Worm (Caenorhabditis elegans) whole organism, mixed stage, embryonic: Measurements from ENCODE around the gene cest-19.
A peak's percentile ranks its signal among the peaks of the same experiment; 100 is the strongest.

Experiments
- M03D4.4 ChIP-seq: sonication (generic microtip); optimal IDR thresholded peaks from 2 replicates; lab custom pipeline; 2017; ENCODE audit warnings: mild to moderate bottlenecking, missing genetic modification characterization, missing compliant biosample characterization
- blmp-1 ChIP-seq: fragments of 150-350 bp; optimal IDR thresholded peaks from 2 replicates; lab custom pipeline; 2014; ENCODE audit warnings: missing biosample characterization, missing genetic modification characterization
- ceh-43 ChIP-seq: fragments of 200-800 bp; sonication (Bioruptor generic); optimal IDR thresholded peaks from 2 replicates; lab custom pipeline; 2018; ENCODE audit warnings: mild to moderate bottlenecking, missing genetic modification characterization, moderate library complexity, missing compliant biosample characterization
- ceh-83 ChIP-seq: fragments of 200-800 bp; sonication (Bioruptor generic); optimal IDR thresholded peaks from 2 replicates; lab custom pipeline; 2018; ENCODE audit warnings: mild to moderate bottlenecking, missing genetic modification characterization, missing compliant biosample characterization
- ces-1 ChIP-seq: fragments of 150-350 bp; optimal IDR thresholded peaks from 2 replicates; lab custom pipeline; 2014; ENCODE audit warnings: missing biosample characterization, missing genetic modification reagents, missing genetic modification characterization
- cnd-1 ChIP-seq: fragments of 200-800 bp; sonication (Bioruptor generic); optimal IDR thresholded peaks from 2 replicates; lab custom pipeline; 2018; ENCODE audit warnings: mild to moderate bottlenecking, missing genetic modification characterization, missing compliant biosample characterization
- drap-1 ChIP-seq: fragments of 200-800 bp; sonication (Bioruptor generic); optimal IDR thresholded peaks from 3 replicates; lab custom pipeline; 2018; ENCODE audit warnings: mild to moderate bottlenecking, missing genetic modification characterization, missing compliant biosample characterization
- elt-1 ChIP-seq: sonication (generic microtip); optimal IDR thresholded peaks from 2 replicates; lab custom pipeline; 2017; ENCODE audit warnings: missing genetic modification characterization, mild to moderate bottlenecking, missing compliant biosample characterization, antibody characterized with exemption, moderate library complexity, borderline replicate concordance; ENCODE audit not compliant: insufficient read depth
- flh-1 ChIP-seq: fragments of 200-800 bp; sonication (Bioruptor generic); optimal IDR thresholded peaks from 2 replicates; lab custom pipeline; 2018; ENCODE audit warnings: mild to moderate bottlenecking, missing genetic modification characterization, moderate library complexity, missing compliant biosample characterization
- ham-2 ChIP-seq: fragments of 200-800 bp; sonication (Bioruptor generic); optimal IDR thresholded peaks from 2 replicates; lab custom pipeline; 2018; ENCODE audit warnings: mild to moderate bottlenecking, missing genetic modification characterization, missing compliant biosample characterization
- hlh-1 ChIP-seq: fragments of 150-350 bp; optimal IDR thresholded peaks from 2 replicates; lab custom pipeline; 2014; ENCODE audit warnings: missing biosample characterization, missing genetic modification reagents, missing genetic modification characterization
- lin-13 ChIP-seq: fragments of 150-350 bp; optimal IDR thresholded peaks from 2 replicates; lab custom pipeline; 2014; ENCODE audit warnings: missing biosample characterization, missing genetic modification characterization
- lin-32 ChIP-seq: fragments of 200-800 bp; sonication (Bioruptor generic); optimal IDR thresholded peaks from 2 replicates; lab custom pipeline; 2018; ENCODE audit warnings: mild to moderate bottlenecking, missing genetic modification characterization, missing compliant biosample characterization
- lsy-2 ChIP-seq: fragments of 150-350 bp; optimal IDR thresholded peaks from 2 replicates; lab custom pipeline; 2014; ENCODE audit warnings: missing biosample characterization, missing genetic modification characterization
- mep-1 ChIP-seq: fragments of 150-350 bp; optimal IDR thresholded peaks from 2 replicates; lab custom pipeline; 2017; ENCODE audit warnings: missing biosample characterization, missing genetic modification reagents, missing genetic modification characterization, inconsistent platforms
- mls-2 ChIP-seq: sonication (generic microtip); optimal IDR thresholded peaks from 2 replicates; lab custom pipeline; 2016; ENCODE audit warnings: mild to moderate bottlenecking, missing genetic modification characterization, moderate library complexity, missing compliant biosample characterization
- nhr-12 ChIP-seq: fragments of 150-350 bp; optimal IDR thresholded peaks from 2 replicates; lab custom pipeline; 2014; ENCODE audit warnings: missing biosample characterization, missing genetic modification characterization
- nhr-2 ChIP-seq: fragments of 150-350 bp; optimal IDR thresholded peaks from 2 replicates; lab custom pipeline; 2014; ENCODE audit warnings: missing biosample characterization, missing genetic modification characterization
- nhr-237 ChIP-seq: fragments of 150-350 bp; optimal IDR thresholded peaks from 2 replicates; lab custom pipeline; 2014; ENCODE audit warnings: missing biosample characterization, missing genetic modification characterization
- nhr-76 ChIP-seq: sonication (generic microtip); optimal IDR thresholded peaks from 2 replicates; lab custom pipeline; 2017; ENCODE audit warnings: missing biosample characterization, missing genetic modification characterization
- pha-4 ChIP-seq: fragments of 150-350 bp; optimal IDR thresholded peaks from 2 replicates; lab custom pipeline; 2018; ENCODE audit warnings: missing biosample characterization, missing genetic modification reagents, missing genetic modification characterization
- sem-2 ChIP-seq: fragments of 200-800 bp; sonication (Bioruptor generic); optimal IDR thresholded peaks from 2 replicates; lab custom pipeline; 2018; ENCODE audit warnings: mild to moderate bottlenecking, missing genetic modification characterization, missing compliant biosample characterization
- snpc-4 ChIP-seq: fragments of 150-350 bp; optimal IDR thresholded peaks from 2 replicates; lab custom pipeline; 2014; ENCODE audit warnings: missing biosample characterization, missing genetic modification characterization
- tbx-8 ChIP-seq: fragments of 200-800 bp; sonication (Bioruptor generic); optimal IDR thresholded peaks from 2 replicates; lab custom pipeline; 2018; ENCODE audit warnings: mild to moderate bottlenecking, missing genetic modification characterization, moderate library complexity, missing compliant biosample characterization
- unc-120 ChIP-seq: sonication (generic microtip); optimal IDR thresholded peaks from 2 replicates; lab custom pipeline; 2017; ENCODE audit warnings: missing genetic modification characterization, missing compliant biosample characterization; ENCODE audit not compliant: poor library complexity, severe bottlenecking
- unc-39 ChIP-seq: fragments of 150-350 bp; optimal IDR thresholded peaks from 2 replicates; lab custom pipeline; 2014; ENCODE audit warnings: missing biosample characterization, missing genetic modification characterization
- unc-62 ChIP-seq: fragments of 150-350 bp; optimal IDR thresholded peaks from 2 replicates; lab custom pipeline; 2014; ENCODE audit warnings: missing biosample characterization, missing genetic modification reagents, missing genetic modification characterization
- zip-8 ChIP-seq: fragments of 150-350 bp; optimal IDR thresholded peaks from 2 replicates; lab custom pipeline; 2014; ENCODE audit warnings: missing biosample characterization, missing genetic modification characterization
- ztf-11 ChIP-seq: fragments of 150-350 bp; optimal IDR thresholded peaks from 2 replicates; lab custom pipeline; 2014; ENCODE audit warnings: missing biosample characterization, missing genetic modification characterization

The cest-19 gene

DNA sequence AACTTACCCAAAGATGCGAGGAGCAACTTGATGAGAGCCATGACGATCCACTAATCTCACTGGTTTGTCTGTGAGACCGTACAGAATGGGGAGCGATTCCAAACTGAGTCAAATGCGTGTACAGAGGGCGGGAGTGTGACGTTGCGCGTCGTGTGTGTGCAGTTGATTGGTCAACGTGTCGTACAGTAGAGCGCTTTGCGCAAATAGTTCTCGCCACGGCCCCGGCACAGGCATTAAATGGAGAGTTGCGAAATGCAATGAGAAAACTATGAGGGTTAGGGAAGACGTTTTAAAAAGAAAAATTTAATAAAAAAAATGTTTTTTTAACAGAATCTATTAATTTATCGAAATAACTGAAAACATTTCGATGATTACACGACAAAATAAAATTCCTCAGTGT is 32.6 kb upstream of the cest-19 start, which contains the start of gene pdi-6 (continued):
- TF ChIP-seq hlh-1 (no peak), zip-8 (tag; lab: Kevin White, UChicago) (no peak)
- TF ChIP-seq, all 35 proteins: peak for 16

ce11 chrX:7067250-7067958 is 31.6 kb upstream of the cest-19 start:
- TF ChIP-seq pha-4 (tag; lab: Kevin White, UChicago) (peak; percentile 27), nhr-2 (tag; lab: Kevin White, UChicago) (peak; percentile 41), zip-8 (tag; lab: Kevin White, UChicago) (no peak)

- TF ChIP-seq cnd-1 (tag; lab: Kevin White, UChicago): no peak
- TF ChIP-seq hlh-1: no peak
- TF ChIP-seq mls-2: no peak
- no peak for TF ChIP-seq M03D4.4
- TF ChIP-seq flh-1 (GFP tag; lab: Kevin White, UChicago): no peak
- TF ChIP-seq lin-32 (GFP tag; lab: Kevin White, UChicago): no peak
- TF ChIP-seq unc-62 (GFP tag; lab: Kevin White, UChicago): no peak
- TF ChIP-seq tbx-8 (GFP tag; lab: Kevin White, UChicago): no peak
- TF ChIP-seq nhr-76 (tag; lab: Kevin White, UChicago): no peak
- no peak for TF ChIP-seq unc-39 (tag; lab: Kevin White, UChicago)
- TF ChIP-seq lin-13: no peak
These were observed 30.2 kb upstream of the cest-19 start for ce11 chrX:7066003-7066402.

DNA sequence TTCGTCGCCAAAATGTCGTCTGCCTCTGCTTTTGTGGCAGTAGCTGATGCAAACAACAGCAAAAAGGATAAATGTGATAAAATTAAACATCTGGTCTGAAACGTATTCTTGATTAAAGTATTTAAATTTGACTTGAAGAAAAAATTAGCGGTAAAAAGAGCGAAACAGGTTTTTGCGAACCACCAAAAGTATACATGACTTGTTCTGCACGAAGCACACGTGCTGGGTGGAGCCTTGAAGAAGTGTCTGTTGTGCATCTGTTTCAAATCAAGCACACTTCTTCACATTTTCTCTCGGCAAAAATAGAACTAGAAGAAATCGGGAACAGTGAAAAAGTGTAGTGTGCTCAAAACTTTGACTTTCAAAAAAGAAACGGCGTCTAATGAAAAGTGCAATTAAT is 27.4 kb upstream of the cest-19 start, which contains the start of gene B0403.3:
Gene B0403.3, minus strand, starts transcription at position 101 of the 400 bp plus-strand sequence.
- no peak for TF ChIP-seq ces-1 (GFP tag; lab: Kevin White, UChicago)
- TF ChIP-seq ceh-43 (GFP tag; lab: Kevin White, UChicago): no peak
- TF ChIP-seq ham-2 (GFP tag; lab: Kevin White, UChicago): no peak
- no peak for TF ChIP-seq unc-62 (GFP tag; lab: Kevin White, UChicago)
- TF ChIP-seq snpc-4: no peak
- TF ChIP-seq unc-39 (tag; lab: Kevin White, UChicago): no peak
- no peak for TF ChIP-seq ceh-83
- no peak for TF ChIP-seq drap-1 (GFP tag; lab: Kevin White, UChicago)
- TF ChIP-seq nhr-12 (tag; lab: Kevin White, UChicago): no peak

ce11 chrX:7061265-7061664 is 25.4 kb upstream of the cest-19 start:
- TF ChIP-seq ceh-83: no peak
- no peak for TF ChIP-seq elt-1
- no peak for TF ChIP-seq nhr-12 (tag; lab: Kevin White, UChicago)
- TF ChIP-seq ztf-11: no peak
- TF ChIP-seq, all 35 proteins: peak for 0

- TF ChIP-seq mls-2 (no peak), blmp-1 (tag; lab: Kevin White, UChicago) (no peak), unc-120 (no peak), ceh-43 (GFP tag; lab: Kevin White, UChicago) (no peak), unc-62 (GFP tag; lab: Kevin White, UChicago) (no peak), unc-39 (tag; lab: Kevin White, UChicago) (no peak), sem-2 (no peak), flh-1 (GFP tag; lab: Kevin White, UChicago) (no peak), pha-4 (tag; lab: Kevin White, UChicago) (no peak), nhr-237 (no peak), lin-32 (GFP tag; lab: Kevin White, UChicago) (no peak), mep-1 (tag; lab: Kevin White, UChicago) (no peak), lsy-2 (no peak), ham-2 (GFP tag; lab: Kevin White, UChicago) (no peak)
- TF ChIP-seq, all 35 proteins: peak for 0
These were observed 21.5 kb upstream of the cest-19 start, which contains the start of gene B0403.5 for ce11 chrX:7057357-7057756. Gene B0403.5 (plus strand): TSS chrX:7057724.
